Worm (Caenorhabditis elegans): ENCODE measurements around the gene fbxb-14.

Gene fbxb-14

DNA sequence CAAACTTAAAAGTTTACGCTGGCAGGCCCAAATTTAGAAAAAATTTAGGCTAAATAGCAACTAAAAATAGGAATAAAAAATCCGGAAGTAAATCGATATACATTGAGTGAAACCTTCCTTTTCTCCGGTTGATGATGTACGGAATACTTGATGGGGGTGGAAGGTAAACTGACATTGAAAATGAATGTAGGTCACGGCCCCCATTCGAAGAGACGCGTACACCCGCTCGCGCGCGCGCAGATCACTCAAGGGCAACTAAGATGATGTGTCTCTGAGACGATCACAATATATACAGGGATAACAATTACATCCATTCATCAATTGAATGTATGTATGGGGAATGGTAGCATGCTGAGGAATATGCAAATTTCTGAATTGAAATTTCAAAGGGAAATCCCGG, 8.5 kb downstream of the fbxb-14 start:
- no peak for TF ChIP-seq mec-3 (tag; optimal IDR thresholded peaks at IDR 0.05; ENCODE audit: borderline replicate concordance)
- no peak for TF ChIP-seq hlh-8 (tag; optimal IDR thresholded peaks at IDR 0.05)
- no peak for TF ChIP-seq ttx-3 (tag; optimal IDR thresholded peaks at IDR 0.05)
- no peak for TF ChIP-seq ceh-22 (tag; optimal IDR thresholded peaks at IDR 0.05)
- TF ChIP-seq ceh-34 (tag; optimal IDR thresholded peaks at IDR 0.05) = no peak
- TF ChIP-seq sox-2 (GFP tag; IDR thresholded peaks at IDR 0.05) = no peak
- no peak for TF ChIP-seq lin-11 (tag; optimal IDR thresholded peaks at IDR 0.05)
- TF ChIP-seq ztf-16 (tag; optimal IDR thresholded peaks at IDR 0.05) = no peak
- no peak for TF ChIP-seq eyg-1 (tag; optimal IDR thresholded peaks at IDR 0.05)
- no peak for TF ChIP-seq pqm-1 (tag; optimal IDR thresholded peaks at IDR 0.05)
- no peak for TF ChIP-seq unc-55 (GFP tag; optimal IDR thresholded peaks at IDR 0.05)
- no peak for TF ChIP-seq ceh-2 (tag; optimal IDR thresholded peaks at IDR 0.05)
- TF ChIP-seq fax-1 (tag; optimal IDR thresholded peaks at IDR 0.05) = no peak
- TF ChIP-seq C38D4.7 (GFP tag; optimal IDR thresholded peaks at IDR 0.05) = no peak
- no peak for TF ChIP-seq pag-3 (tag; optimal IDR thresholded peaks at IDR 0.05; ENCODE audit: borderline replicate concordance)
- no peak for TF ChIP-seq ceh-30 (tag; optimal IDR thresholded peaks at IDR 0.05)
- TF ChIP-seq dve-1 (tag; optimal IDR thresholded peaks at IDR 0.05) = no peak
- TF ChIP-seq pros-1 (tag; optimal IDR thresholded peaks at IDR 0.05) = no peak
- no peak for TF ChIP-seq hlh-15 (tag; optimal IDR thresholded peaks at IDR 0.05)

DNA sequence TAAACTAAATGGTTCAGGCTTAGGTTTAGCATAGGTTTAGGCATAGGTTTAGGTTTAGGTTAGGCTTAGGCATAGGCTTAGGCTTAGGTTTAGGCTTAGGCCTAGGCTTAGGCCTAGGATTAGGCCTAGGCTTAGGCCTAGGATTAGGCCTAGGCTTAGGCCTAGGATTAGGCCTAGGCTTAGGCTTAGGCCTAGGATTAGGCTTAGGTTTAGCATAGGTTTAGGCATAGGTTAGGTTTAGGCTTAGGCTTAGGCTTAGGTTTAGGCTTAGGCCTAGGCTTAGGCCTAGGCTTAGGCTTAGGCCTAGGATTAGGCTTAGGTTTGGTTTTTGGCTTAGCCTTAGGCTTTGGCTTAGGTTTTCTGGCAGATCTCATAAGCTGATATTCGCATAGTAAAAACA, 9.0 kb downstream of the fbxb-14 start:
- peak; percentile 91 for TF ChIP-seq dve-1 (tag; optimal IDR thresholded peaks at IDR 0.05)

DNA sequence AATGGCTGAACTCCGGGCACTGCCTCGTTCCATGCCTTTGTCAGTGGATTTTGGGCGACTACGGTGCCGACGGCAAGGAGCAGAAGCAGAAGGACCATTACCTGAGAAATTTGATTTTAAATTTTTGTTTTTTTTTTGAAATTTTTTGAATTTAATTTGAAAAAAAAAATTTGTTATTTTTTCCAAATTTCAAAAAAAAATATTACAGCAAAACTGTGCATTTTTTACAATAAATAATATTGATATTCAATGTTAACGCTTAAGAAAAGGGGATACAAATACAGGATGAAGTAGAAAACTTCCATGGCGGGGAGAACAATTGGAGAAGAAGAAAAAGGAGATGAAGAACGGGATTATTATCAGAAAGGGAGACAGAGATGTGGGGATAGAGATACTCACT, 10.5 kb downstream of the fbxb-14 start, which contains the start of gene mlt-8:
TSS of gene mlt-8 (minus strand) at position 101 of the 400 bp plus-strand sequence.
- no peak for TF ChIP-seq ets-4 (tag; optimal IDR thresholded peaks at IDR 0.05)
- TF ChIP-seq elt-4 (tag; optimal IDR thresholded peaks at IDR 0.05) = no peak
- TF ChIP-seq dve-1 (tag; optimal IDR thresholded peaks at IDR 0.05) = no peak
- no peak for TF ChIP-seq pax-1 (tag; optimal IDR thresholded peaks at IDR 0.05)
- no peak for TF ChIP-seq tbx-7 (tag; optimal IDR thresholded peaks at IDR 0.05)
- no peak for TF ChIP-seq hlh-30 (tag; optimal IDR thresholded peaks at IDR 0.05; ENCODE audit: insufficient read depth)
- no peak for TF ChIP-seq mec-3 (tag; optimal IDR thresholded peaks at IDR 0.05; ENCODE audit: borderline replicate concordance)
- no peak for TF ChIP-seq ceh-34 (tag; optimal IDR thresholded peaks at IDR 0.05)
- no peak for TF ChIP-seq tbx-2 (tag; optimal IDR thresholded peaks at IDR 0.05)
- TF ChIP-seq ceh-2 (tag; optimal IDR thresholded peaks at IDR 0.05) = no peak
- no peak for TF ChIP-seq zip-5 (tag; optimal IDR thresholded peaks at IDR 0.05)
- TF ChIP-seq sox-4 (tag; optimal IDR thresholded peaks at IDR 0.05) = no peak
- TF ChIP-seq npax-4 (tag; optimal IDR thresholded peaks at IDR 0.05) = no peak
- no peak for TF ChIP-seq ahr-1 (tag; optimal IDR thresholded peaks at IDR 0.05)

DNA sequence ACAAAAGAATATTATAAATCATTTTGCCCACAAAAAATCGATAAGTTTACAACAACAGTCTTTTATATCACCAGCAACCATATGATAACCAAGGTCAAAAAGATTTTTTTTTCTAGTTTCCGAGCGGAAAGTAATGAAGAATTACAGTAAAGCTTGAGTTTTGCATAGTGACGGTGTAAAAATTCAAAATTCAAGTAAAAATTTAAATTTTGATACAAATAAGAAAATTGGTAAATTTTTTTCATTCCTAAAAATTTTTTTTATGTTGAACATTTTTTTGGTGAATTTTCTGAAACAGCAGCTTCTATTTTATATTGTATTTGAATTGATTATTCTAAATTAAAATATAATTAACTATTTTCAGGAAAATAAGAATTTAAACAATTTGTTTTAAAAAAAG, 13.8 kb downstream of the fbxb-14 start, which contains the start of gene W08F4.5:
TSS of gene W08F4.5 (minus strand) at position 101 of the 400 bp plus-strand sequence.
- TF ChIP-seq K09A11.1 (tag; optimal IDR thresholded peaks at IDR 0.05; ENCODE audit: insufficient read depth) (no peak), unc-3 (GFP tag; conservative IDR thresholded peaks at IDR 0.05) (no peak), unc-3 (tag; optimal IDR thresholded peaks at IDR 0.05) (no peak), fkh-10 (GFP tag; optimal IDR thresholded peaks at IDR 0.05) (no peak), lin-11 (tag; optimal IDR thresholded peaks at IDR 0.05) (no peak), pag-3 (tag; optimal IDR thresholded peaks at IDR 0.05; ENCODE audit: borderline replicate concordance) (no peak)

DNA sequence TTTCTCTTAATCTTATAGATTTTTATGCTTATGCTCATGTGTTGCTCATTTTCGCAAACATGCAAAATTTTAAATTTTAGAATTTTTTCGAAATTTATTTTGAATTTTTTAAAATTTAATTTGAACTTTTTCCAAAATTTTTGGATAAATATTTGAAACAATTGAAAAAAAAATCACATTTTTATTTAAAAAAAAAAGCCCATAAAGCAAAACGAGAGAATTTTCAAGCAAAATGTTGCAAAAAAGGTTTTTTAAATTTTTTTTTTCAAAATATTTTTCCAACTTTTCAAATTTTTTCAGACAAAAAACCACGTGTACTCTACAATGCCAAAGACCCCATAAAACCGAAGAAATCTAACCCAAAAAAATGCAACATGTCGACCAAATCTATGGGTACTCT, 26.4 kb downstream of the fbxb-14 start, which contains the start of the genes C09E8.1 and C09E8.6:
TSS of gene C09E8.1 (plus strand) at position 301 of the 400 bp plus-strand sequence.
TSS of gene C09E8.6 (plus strand) at position 313 of the 400 bp plus-strand sequence.
- TF ChIP-seq sox-4 (tag; optimal IDR thresholded peaks at IDR 0.05) (no peak), nfya-1 (tag; optimal IDR thresholded peaks at IDR 0.05) (no peak), eyg-1 (tag; optimal IDR thresholded peaks at IDR 0.05) (no peak), ceh-14 (tag; optimal IDR thresholded peaks at IDR 0.05) (no peak), C38D4.7 (GFP tag; optimal IDR thresholded peaks at IDR 0.05) (no peak), Y22D7AL.16 (tag; optimal IDR thresholded peaks at IDR 0.05) (no peak), fkh-10 (GFP tag; optimal IDR thresholded peaks at IDR 0.05) (no peak), ceh-48 (tag; optimal IDR thresholded peaks at IDR 0.05) (no peak), ttx-3 (tag; optimal IDR thresholded peaks at IDR 0.05) (no peak), unc-86 (tag; optimal IDR thresholded peaks at IDR 0.05) (no peak), ceh-30 (tag; optimal IDR thresholded peaks at IDR 0.05) (no peak), ets-4 (tag; optimal IDR thresholded peaks at IDR 0.05) (no peak), sdc-2 (tag; optimal IDR thresholded peaks at IDR 0.05) (no peak), lim-6 (tag; optimal IDR thresholded peaks at IDR 0.05) (no peak)

Measured in whole organism, late embryonic.